Worm (Caenorhabditis elegans): ENCODE results near the gene lgc-31.

DNA sequence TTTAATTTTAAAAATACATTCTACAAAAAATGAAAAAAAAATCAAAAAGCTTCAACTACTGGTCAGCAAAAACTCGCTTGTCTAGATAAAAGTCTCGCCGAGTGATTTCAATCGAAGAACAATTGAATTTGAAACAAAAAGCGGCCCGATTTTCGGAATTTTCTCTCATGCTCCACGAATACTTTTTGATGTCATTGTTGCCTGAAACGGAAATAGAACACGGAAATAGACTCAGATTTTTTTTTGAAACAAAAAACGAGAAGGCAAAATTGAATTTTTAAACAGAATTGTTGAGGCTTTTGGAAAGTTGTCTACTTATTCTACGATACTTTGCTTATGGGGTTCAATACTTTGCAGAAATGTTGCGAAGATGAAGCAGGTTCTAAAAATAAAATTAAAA lies 41.7 kb upstream of the lgc-31 start:
- TF ChIP-seq nhr-129 (tag; optimal IDR thresholded peaks at IDR 0.05) (no peak), nhr-237 (tag; optimal IDR thresholded peaks at IDR 0.05) (no peak), nhr-77 (tag; optimal IDR thresholded peaks at IDR 0.05) (no peak), nhr-11 (tag; optimal IDR thresholded peaks at IDR 0.05) (no peak), ama-1 (optimal IDR thresholded peaks at IDR 0.05) (no peak), elt-3 (tag; optimal IDR thresholded peaks at IDR 0.05) (no peak), fos-1 (tag; optimal IDR thresholded peaks at IDR 0.05) (no peak), snpc-4 (tag; optimal IDR thresholded peaks at IDR 0.05) (no peak), ceh-82 (tag; optimal IDR thresholded peaks at IDR 0.05) (no peak), sma-3 (GFP tag; optimal IDR thresholded peaks at IDR 0.05) (no peak)
